Worm (Caenorhabditis elegans) whole organism, L4/young adult: ENCODE data around the gene inx-10.

Experiments
- W03F9.2 ChIP-seq: fragments of 150-350 bp; optimal IDR thresholded peaks from 2 replicates; lab custom pipeline; 2014; ENCODE audit warnings: missing biosample characterization, missing genetic modification characterization
- him-1 ChIP-seq: sonication (generic microtip); optimal IDR thresholded peaks from 2 replicates; lab custom pipeline; 2016; ENCODE audit warnings: missing genotype, missing genetic modification reagents, missing genetic modification characterization, missing compliant biosample characterization

DNA sequence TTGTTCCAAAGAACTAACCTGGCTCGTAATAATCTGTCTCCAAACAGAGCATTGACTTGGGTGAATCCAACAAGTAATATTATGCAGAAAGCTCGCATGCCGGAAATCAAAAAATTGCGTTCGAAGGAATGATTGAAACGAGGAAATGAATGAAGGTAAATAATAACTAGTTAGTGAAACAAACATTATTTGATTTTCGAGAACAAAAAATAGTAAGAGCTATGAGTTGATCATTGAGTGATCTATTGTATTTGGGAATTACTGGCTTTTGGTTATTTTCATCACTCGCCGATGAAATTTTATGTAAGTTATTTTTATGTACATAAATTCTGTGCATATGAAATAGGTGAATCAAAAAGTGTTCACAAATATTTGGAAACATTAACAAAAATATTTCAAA, 52.5 kb downstream of the inx-10 start, which contains the start of gene B0222.5:
- TF ChIP-seq W03F9.2 (tag; lab: Kevin White, UChicago) (no peak), him-1 (tag; lab: Kevin White, UChicago) (no peak)
